Fruit fly (Drosophila melanogaster): Measurements from ENCODE around the gene CG11029.

The CG11029 gene

DNA sequence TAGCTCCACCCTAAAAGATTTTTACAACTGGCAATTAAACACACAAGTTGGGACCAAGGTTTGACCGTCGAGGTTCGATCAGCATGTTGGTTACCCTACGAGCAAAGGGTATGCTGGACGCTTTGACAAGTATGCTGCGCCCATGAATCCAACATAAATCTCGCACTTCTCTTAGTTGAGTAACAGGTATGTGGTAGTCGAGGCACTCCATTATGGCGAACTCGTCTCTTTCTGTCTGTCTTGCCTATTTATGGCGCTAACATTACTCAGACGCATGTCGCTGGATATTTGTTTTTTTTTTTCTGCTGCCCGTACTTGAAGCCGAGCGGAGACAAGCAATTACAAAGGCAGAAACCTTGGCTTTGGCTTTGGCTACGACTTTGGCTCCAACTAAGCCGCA is 35.2 kb downstream of the CG11029 start (continued):
- TF ChIP-seq prd (optimal IDR thresholded peaks at IDR 0.05) (no peak), prd (GFP tag; IDR thresholded peaks at IDR 0.05) (peak; percentile 15; the same call in 1 of the 3 replicates), CoRest (tag; optimal IDR thresholded peaks at IDR 0.05) (no peak), hb (GFP tag; IDR thresholded peaks at IDR 0.05; ENCODE audit: partially characterized antibody) (peak; percentile 73; the same call in 2 of the 3 replicates), row (GFP tag; IDR thresholded peaks at IDR 0.05) (peak; percentile 73), dan (GFP tag; IDR thresholded peaks at IDR 0.05) (no peak), bcd (GFP tag; optimal IDR thresholded peaks at IDR 0.05) (no peak), CG5245 (GFP tag; optimal IDR thresholded peaks at IDR 0.05) (no peak), lmd (GFP tag; IDR thresholded peaks at IDR 0.05) (no peak), lab (GFP tag; optimal IDR thresholded peaks at IDR 0.05) (peak; percentile 39), CG2889 (GFP tag; IDR thresholded peaks at IDR 0.05) (no peak), gsb-n (tag; optimal IDR thresholded peaks at IDR 0.05) (no peak), CG4707 (GFP tag; optimal IDR thresholded peaks at IDR 0.05) (no peak), nom (GFP tag; optimal IDR thresholded peaks at IDR 0.05) (no peak), Ptx1 (GFP tag; IDR thresholded peaks at IDR 0.05) (0 out of 2 replicates have a peak, but pooled peaks have one; percentile 21), otp (GFP tag; IDR thresholded peaks at IDR 0.05) (no peak), Ets97D (GFP tag; optimal IDR thresholded peaks at IDR 0.05) (no peak), CG5180 (GFP tag; optimal IDR thresholded peaks at IDR 0.05) (peak; percentile 92), CG6791 (GFP tag; IDR thresholded peaks at IDR 0.05; ENCODE audit: partially characterized antibody) (peak; percentile 67; the same call in 2 of the 3 replicates), jumu (GFP tag; optimal IDR thresholded peaks at IDR 0.05) (peak; percentile 31), BtbVII (GFP tag; optimal IDR thresholded peaks at IDR 0.05) (no peak), vnd (GFP tag; IDR thresholded peaks at IDR 0.05; ENCODE audit: partially characterized antibody) (peak; percentile 39; the same call in 1 of the 3 replicates), CrebB (tag; optimal IDR thresholded peaks at IDR 0.05) (no peak), CG18599 (GFP tag; optimal IDR thresholded peaks at IDR 0.05) (no peak), exex (tag; optimal IDR thresholded peaks at IDR 0.05) (no peak), CG4424 (GFP tag; optimal IDR thresholded peaks at IDR 0.05) (no peak), tin (GFP tag; optimal IDR thresholded peaks at IDR 0.05) (no peak), da (GFP tag; optimal IDR thresholded peaks at IDR 0.05) (no peak), pros (GFP tag; optimal IDR thresholded peaks at IDR 0.05) (no peak), ems (GFP tag; optimal IDR thresholded peaks at IDR 0.05) (no peak), CG14860 (GFP tag; IDR thresholded peaks at IDR 0.05; ENCODE audit: partially characterized antibody) (peak; percentile 73), Poxn (GFP tag; IDR thresholded peaks at IDR 0.05) (no peak), tx (GFP tag; optimal IDR thresholded peaks at IDR 0.05) (no peak), ara (GFP tag; IDR thresholded peaks at IDR 0.05) (no peak), tup (GFP tag; optimal IDR thresholded peaks at IDR 0.05) (no peak), sob (GFP tag; IDR thresholded peaks at IDR 0.05) (0 out of 2 replicates have a peak, but pooled peaks have one; percentile 21), CG32772 (GFP tag; IDR thresholded peaks at IDR 0.05) (no peak), her (GFP tag; optimal IDR thresholded peaks at IDR 0.05) (no peak), sna (GFP tag; IDR thresholded peaks at IDR 0.05; ENCODE audit: partially characterized antibody) (0 out of 2 replicates have a peak, but pooled peaks have one; percentile 26)

DNA sequence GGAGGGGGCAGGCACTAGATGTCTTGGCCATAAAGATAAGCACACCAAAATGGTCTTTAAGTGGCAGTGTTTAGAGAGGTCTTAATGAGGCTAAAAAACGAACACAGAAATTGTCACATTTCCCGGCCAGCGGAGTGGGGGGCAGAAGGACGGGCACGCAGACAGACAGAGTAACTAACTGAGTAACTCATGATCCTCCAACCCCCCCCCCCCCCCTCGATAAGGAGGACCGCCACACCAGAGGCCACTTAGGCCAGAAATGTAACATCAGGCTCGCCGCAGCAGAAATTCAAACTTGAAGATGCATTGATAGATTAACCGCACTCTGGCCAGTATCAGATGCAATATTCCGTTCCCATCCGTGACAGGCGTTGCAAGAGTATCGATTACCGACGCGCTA is 36.9 kb downstream of the CG11029 start:
- TF ChIP-seq fd64A (GFP tag; optimal IDR thresholded peaks at IDR 0.05): no peak
- peak; percentile 23 for TF ChIP-seq sug (tag; optimal IDR thresholded peaks at IDR 0.05)
- TF ChIP-seq CG18599 (GFP tag; optimal IDR thresholded peaks at IDR 0.05): peak; percentile 23
- TF ChIP-seq hb (GFP tag; IDR thresholded peaks at IDR 0.05; ENCODE audit: partially characterized antibody): 0 out of 3 replicates have a peak, but pooled peaks have one; percentile 43
- TF ChIP-seq CG3163 (GFP tag; optimal IDR thresholded peaks at IDR 0.05): no peak
- no peak for TF ChIP-seq CG6654 (GFP tag; optimal IDR thresholded peaks at IDR 0.05)
- no peak for TF ChIP-seq Sox100B (GFP tag; optimal IDR thresholded peaks at IDR 0.05)
- no peak for TF ChIP-seq Elba2 (GFP tag; optimal IDR thresholded peaks at IDR 0.05)
- no peak for TF ChIP-seq seq (GFP tag; IDR thresholded peaks at IDR 0.05)
- TF ChIP-seq CG14667 (GFP tag; IDR thresholded peaks at IDR 0.05): no peak
- TF ChIP-seq Ets65A (GFP tag): peak; percentile 68
- peak; percentile 64 for TF ChIP-seq crol (GFP tag; IDR thresholded peaks at IDR 0.05)
- TF ChIP-seq Hr39 (optimal IDR thresholded peaks at IDR 0.05): peak; percentile 59
- no peak for TF ChIP-seq ttk (GFP tag; IDR thresholded peaks at IDR 0.05)
- no peak for TF ChIP-seq CG1832 (GFP tag; optimal IDR thresholded peaks at IDR 0.05)
- no peak for TF ChIP-seq lab (GFP tag; optimal IDR thresholded peaks at IDR 0.05)

All from whole organism, embryonic.